Worm (Caenorhabditis elegans) whole organism, L4 larva: ENCODE results near the gene C30G12.6.

Experiments
- F26F4.8 ChIP-seq: fragments of 200-800 bp; sonication (Bioruptor generic); conservative IDR thresholded peaks from 2 replicates; pipeline ENCODE4 v1.3.6; 2022; ENCODE audit warnings: missing genetic modification characterization, missing compliant biosample characterization
- F49E8.2 ChIP-seq: sonication (generic microtip); optimal IDR thresholded peaks from 2 replicates; lab custom pipeline; 2016; ENCODE audit warnings: missing compliant biosample characterization, mild to moderate bottlenecking, missing genetic modification characterization, borderline replicate concordance
- T26A8.4 ChIP-seq: fragments of 200-800 bp; sonication (Bioruptor generic); IDR thresholded peaks from 2 replicates; pipeline ENCODE4 v1.3.6; 2022; ENCODE audit warnings: missing genetic modification characterization, missing compliant biosample characterization
- Y105C5A.15 ChIP-seq: fragments of 200-800 bp; sonication (Bioruptor generic); IDR thresholded peaks from 2 replicates; pipeline ENCODE4 v1.3.6; 2022; ENCODE audit warnings: missing genetic modification characterization, missing compliant biosample characterization
- Y75B8A.6 ChIP-seq: fragments of 200-800 bp; sonication (Bioruptor generic); IDR thresholded peaks from 2 replicates; pipeline ENCODE4 v1.3.6; 2022; ENCODE audit warnings: missing genetic modification reagents, missing genetic modification characterization, missing compliant biosample characterization
- aha-1 ChIP-seq: fragments of 150-350 bp; peaks from one replicate; lab custom pipeline; 2014; ENCODE audit warnings: missing biosample characterization, missing genetic modification characterization
- aly-2 ChIP-seq: sonication (generic microtip); optimal IDR thresholded peaks from 2 replicates; lab custom pipeline; 2018; ENCODE audit warnings: missing biosample characterization, missing genetic modification characterization
- ama-1 ChIP-seq: fragments of 150-350 bp; optimal IDR thresholded peaks from 2 replicates; lab custom pipeline; 2014; ENCODE audit warnings: inconsistent platforms, mixed read lengths
- arid-1 ChIP-seq: fragments of 200-800 bp; sonication (Bioruptor generic); conservative IDR thresholded peaks from 2 replicates; pipeline ENCODE4 v1.3.6; 2022; ENCODE audit warnings: missing genetic modification reagents, missing genetic modification characterization, missing compliant biosample characterization
- ceh-20 ChIP-seq: fragments of 200-800 bp; sonication (Bioruptor generic); IDR thresholded peaks from 2 replicates; pipeline ENCODE4 v1.3.6; 2022; ENCODE audit warnings: missing genetic modification reagents, missing genetic modification characterization, missing compliant biosample characterization
- ceh-28 ChIP-seq: fragments of 150-350 bp; optimal IDR thresholded peaks from 2 replicates; lab custom pipeline; 2014; ENCODE audit warnings: missing biosample characterization, missing genetic modification reagents, missing genetic modification characterization
- ceh-32 ChIP-seq: sonication (generic microtip); optimal IDR thresholded peaks from 2 replicates; lab custom pipeline; 2016; ENCODE audit warnings: mild to moderate bottlenecking, missing genetic modification characterization, missing compliant biosample characterization; ENCODE audit not compliant: poor library complexity
- ceh-44 ChIP-seq: fragments of 200-800 bp; sonication (Bioruptor generic); IDR thresholded peaks from 2 replicates; pipeline ENCODE4 v1.3.6; 2022; ENCODE audit warnings: missing genetic modification reagents, missing genetic modification characterization, missing compliant biosample characterization
- daf-8 ChIP-seq: fragments of 200-800 bp; sonication (Bioruptor generic); IDR thresholded peaks from 2 replicates; pipeline ENCODE4 v1.3.6; 2022; ENCODE audit warnings: missing genetic modification characterization, missing compliant biosample characterization
- dmd-6 ChIP-seq: fragments of 200-800 bp; sonication (Bioruptor generic); IDR thresholded peaks from 2 replicates; pipeline ENCODE4 v1.3.6; 2022; ENCODE audit warnings: missing genetic modification reagents, missing genetic modification characterization, missing compliant biosample characterization
- duxl-1 ChIP-seq: sonication (generic microtip); optimal IDR thresholded peaks from 2 replicates; lab custom pipeline; 2016; ENCODE audit warnings: mild to moderate bottlenecking, missing genetic modification characterization, moderate library complexity, missing compliant biosample characterization; ENCODE audit not compliant: poor library complexity
- egl-27 ChIP-seq: sonication (generic microtip); optimal IDR thresholded peaks from 3 replicates; lab custom pipeline; 2017; ENCODE audit warnings: missing biosample characterization, missing genetic modification reagents, missing genetic modification characterization
- fkh-10 ChIP-seq: fragments of 150-350 bp; optimal IDR thresholded peaks from 2 replicates; lab custom pipeline; 2014; ENCODE audit warnings: missing biosample characterization, missing genetic modification reagents, missing genetic modification characterization
- gei-8 ChIP-seq: fragments of 200-800 bp; sonication (Bioruptor generic); optimal IDR thresholded peaks from 2 replicates; lab custom pipeline; 2018; ENCODE audit warnings: mild to moderate bottlenecking, missing genetic modification characterization, missing compliant biosample characterization
- hif-1 ChIP-seq, 2 experiments: sonication (generic microtip); optimal IDR thresholded peaks; 2 replicates each; lab custom pipeline; 2016 to 2017; ENCODE audit warnings: missing compliant biosample characterization in 2 of 2, missing genetic modification characterization in 2 of 2, missing genetic modification reagents in 2 of 2, missing genotype in 2 of 2, mild to moderate bottlenecking in 1 of 2
- hlh-11 ChIP-seq: fragments of 200-800 bp; sonication (Bioruptor generic); optimal IDR thresholded peaks from 2 replicates; lab custom pipeline; 2018; ENCODE audit warnings: mild to moderate bottlenecking, missing genetic modification characterization, missing compliant biosample characterization
- hlh-30 ChIP-seq: sonication (generic microtip); optimal IDR thresholded peaks from 2 replicates; lab custom pipeline; 2017; ENCODE audit warnings: antibody characterized with exemption, mild to moderate bottlenecking, missing genetic modification characterization, missing compliant biosample characterization; ENCODE audit not compliant: insufficient read depth
- hmg-1.1 ChIP-seq: fragments of 200-800 bp; sonication (Bioruptor generic); IDR thresholded peaks from 2 replicates; pipeline ENCODE4 v1.3.6; 2022; ENCODE audit warnings: missing genetic modification reagents, missing genetic modification characterization, missing compliant biosample characterization
- jun-1 ChIP-seq: fragments of 150-350 bp; optimal IDR thresholded peaks from 2 replicates; lab custom pipeline; 2014; ENCODE audit warnings: missing biosample characterization, missing genetic modification reagents, missing genetic modification characterization
- lim-7 ChIP-seq: fragments of 200-800 bp; sonication (Bioruptor generic); IDR thresholded peaks from 2 replicates; pipeline ENCODE4 v1.3.6; 2022; ENCODE audit warnings: missing genetic modification characterization, missing compliant biosample characterization
- lsy-2 ChIP-seq, 2 experiments: fragments of 150-350 bp in 1 of 2; sonication (generic microtip) in 1 of 2; optimal IDR thresholded peaks; 2 replicates each; lab custom pipeline; 2014 to 2017; ENCODE audit warnings: missing biosample characterization in 2 of 2, missing genetic modification characterization in 2 of 2
- mdl-1 ChIP-seq, 2 experiments: fragments of 150-350 bp in 1 of 2; sonication (generic microtip) in 1 of 2; optimal IDR thresholded peaks; 2 replicates each; lab custom pipeline; 2014 to 2017; ENCODE audit warnings: missing biosample characterization in 2 of 2, missing genetic modification characterization in 2 of 2
- mep-1 ChIP-seq: fragments of 150-350 bp; sonication (generic microtip); optimal IDR thresholded peaks from 3 replicates; lab custom pipeline; 2014; ENCODE audit warnings: missing biosample characterization, missing genetic modification characterization
- mes-2 ChIP-seq: sonication (generic microtip); optimal IDR thresholded peaks from 2 replicates; lab custom pipeline; 2016; ENCODE audit warnings: missing genotype, mild to moderate bottlenecking, missing genetic modification characterization, missing compliant biosample characterization; ENCODE audit not compliant: poor library complexity, severe bottlenecking
- mxl-3 ChIP-seq: fragments of 200-800 bp; sonication (Bioruptor generic); optimal IDR thresholded peaks from 2 replicates; lab custom pipeline; 2018; ENCODE audit warnings: mild to moderate bottlenecking, missing genetic modification characterization, missing compliant biosample characterization
- nhr-10 ChIP-seq: fragments of 150-350 bp; optimal IDR thresholded peaks from 2 replicates; lab custom pipeline; 2014; ENCODE audit warnings: missing biosample characterization, missing genetic modification characterization
- nhr-102 ChIP-seq: sonication (generic microtip); optimal IDR thresholded peaks from 2 replicates; lab custom pipeline; 2016; ENCODE audit warnings: mild to moderate bottlenecking, missing genetic modification characterization, moderate library complexity, missing compliant biosample characterization
- nhr-11 ChIP-seq: fragments of 150-350 bp; optimal IDR thresholded peaks from 2 replicates; lab custom pipeline; 2014; ENCODE audit warnings: missing biosample characterization, missing genetic modification characterization
- nhr-41 ChIP-seq: fragments of 200-800 bp; sonication (Bioruptor generic); IDR thresholded peaks from 2 replicates; pipeline ENCODE4 v1.3.6; 2022; ENCODE audit warnings: missing genetic modification reagents, missing genetic modification characterization, missing compliant biosample characterization
- nhr-42 ChIP-seq: fragments of 200-800 bp; sonication (Bioruptor generic); IDR thresholded peaks from 2 replicates; pipeline ENCODE4 v1.3.6; 2022; ENCODE audit warnings: missing genetic modification characterization, missing compliant biosample characterization
- nhr-48 ChIP-seq: sonication (generic microtip); optimal IDR thresholded peaks from 2 replicates; lab custom pipeline; 2016; ENCODE audit warnings: mild to moderate bottlenecking, missing genetic modification characterization, missing compliant biosample characterization
- nhr-6 ChIP-seq: fragments of 150-350 bp; optimal IDR thresholded peaks from 2 replicates; lab custom pipeline; 2014; ENCODE audit warnings: missing biosample characterization, missing genetic modification characterization
- nhr-76 ChIP-seq: fragments of 150-350 bp; optimal IDR thresholded peaks from 2 replicates; lab custom pipeline; 2014; ENCODE audit warnings: missing biosample characterization, missing genetic modification characterization
- nhr-77 ChIP-seq: fragments of 150-350 bp; optimal IDR thresholded peaks from 2 replicates; lab custom pipeline; 2014; ENCODE audit warnings: missing biosample characterization, missing genetic modification characterization
- php-3 ChIP-seq: fragments of 200-800 bp; sonication (Bioruptor generic); IDR thresholded peaks from 2 replicates; pipeline ENCODE4 v1.3.6; 2022; ENCODE audit warnings: missing genetic modification reagents, missing genetic modification characterization, missing compliant biosample characterization
- pqm-1 ChIP-seq: sonication (generic microtip); optimal IDR thresholded peaks from 2 replicates; lab custom pipeline; 2017; ENCODE audit warnings: missing biosample characterization, missing genetic modification characterization
- rbr-2 ChIP-seq: sonication (generic microtip); optimal IDR thresholded peaks from 2 replicates; lab custom pipeline; 2016; ENCODE audit warnings: missing genotype, missing genetic modification characterization, missing compliant biosample characterization
- saeg-2 ChIP-seq: fragments of 200-800 bp; sonication (Bioruptor generic); IDR thresholded peaks from 2 replicates; pipeline ENCODE4 v1.3.6; 2022; ENCODE audit warnings: missing genetic modification reagents, missing genetic modification characterization, missing compliant biosample characterization
- snpc-4 ChIP-seq: fragments of 150-350 bp; optimal IDR thresholded peaks from 2 replicates; lab custom pipeline; 2014; ENCODE audit warnings: missing biosample characterization, missing genetic modification characterization
- spr-1 ChIP-seq: sonication (generic microtip); optimal IDR thresholded peaks from 2 replicates; lab custom pipeline; 2016; ENCODE audit warnings: mild to moderate bottlenecking, missing genetic modification characterization, missing compliant biosample characterization
- tag-97 ChIP-seq: fragments of 200-800 bp; sonication (Bioruptor generic); IDR thresholded peaks from 2 replicates; pipeline ENCODE4 v1.3.6; 2022; ENCODE audit warnings: missing genetic modification characterization, missing compliant biosample characterization
- tra-1 ChIP-seq: fragments of 200-800 bp; sonication (Bioruptor generic); IDR thresholded peaks from 2 replicates; pipeline ENCODE4 v1.3.6; 2022; ENCODE audit warnings: missing genetic modification reagents, missing genetic modification characterization, missing compliant biosample characterization
- unc-62 ChIP-seq, 3 experiments: fragments of 150-350 bp in 1 of 3; sonication (generic microtip); optimal IDR thresholded peaks in 2 of 3; peaks in 1 of 3; 1 replicate in 1 of 3; 2 replicates in 2 of 3; lab custom pipeline; 2014 to 2017; ENCODE audit warnings: missing biosample characterization in 3 of 3, missing genetic modification characterization in 3 of 3, missing genetic modification reagents in 3 of 3, missing genotype in 1 of 3
- zag-1 ChIP-seq: fragments of 150-350 bp; optimal IDR thresholded peaks from 2 replicates; lab custom pipeline; 2014; ENCODE audit warnings: missing biosample characterization, missing genetic modification characterization
- ztf-11 ChIP-seq: fragments of 150-350 bp; optimal IDR thresholded peaks from 2 replicates; lab custom pipeline; 2014; ENCODE audit warnings: missing biosample characterization, missing genetic modification characterization

The C30G12.6 gene

DNA sequence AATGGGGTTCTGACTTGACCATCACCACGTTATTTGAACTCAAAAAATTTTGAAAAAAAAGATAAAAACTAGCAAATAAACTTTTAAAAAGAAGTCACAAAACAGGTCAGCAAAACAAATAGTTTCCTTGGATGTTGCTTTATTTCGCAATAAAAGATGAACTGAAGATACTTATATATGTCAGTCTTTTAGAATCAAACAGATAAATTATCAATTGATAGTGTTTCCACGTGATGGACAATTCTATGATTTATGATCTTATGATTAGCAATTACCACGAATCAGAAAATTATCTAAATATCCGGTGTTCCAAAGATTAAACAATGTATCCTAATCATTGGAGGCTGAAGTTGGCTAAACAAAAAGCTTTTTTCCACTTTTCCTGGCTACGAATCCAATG is 8.1 kb downstream of the C30G12.6 start (continued):
- TF ChIP-seq hlh-30 (tag; lab: Kevin White, UChicago) (peak; percentile 83), mes-2 (no peak), gei-8 (GFP tag; lab: Kevin White, UChicago) (no peak), arid-1 (GFP tag; lab: Robert Waterston, UW) (no peak), nhr-42 (no peak), ztf-11 (tag; lab: Kevin White, UChicago) (no peak), Y75B8A.6 (GFP tag; lab: Robert Waterston, UW) (no peak), F49E8.2 (tag; lab: Kevin White, UChicago) (no peak), nhr-10 (tag; lab: Kevin White, UChicago) (no peak), fkh-10 (GFP tag; lab: Kevin White, UChicago) (no peak), nhr-48 (tag; lab: Kevin White, UChicago) (peak; percentile 50), daf-8 (GFP tag; lab: Robert Waterston, UW) (no peak), dmd-6 (GFP tag; lab: Robert Waterston, UW) (peak; percentile 84), php-3 (GFP tag; lab: Robert Waterston, UW) (peak; percentile 97), spr-1 (no peak), mxl-3 (GFP tag; lab: Kevin White, UChicago) (peak; percentile 42), ceh-44 (no peak), tag-97 (GFP tag; lab: Robert Waterston, UW) (no peak), mdl-1 (tag; optimal IDR thresholded peaks at IDR 0.05; lab: Kevin White, UChicago) (peak in 1 of 2 experiments; percentile 88), zag-1 (tag; lab: Kevin White, UChicago) (no peak), unc-62 (GFP tag; optimal IDR thresholded peaks at IDR 0.05 in 1 of 2; lab: Kevin White, UChicago) (peak in 1 of 2 experiments; percentile 98), unc-62 (tag; optimal IDR thresholded peaks at IDR 0.05; lab: Kevin White, UChicago) (no peak), aha-1 (tag; lab: Kevin White, UChicago) (peak; percentile 23), F26F4.8 (no peak), egl-27 (no peak), mep-1 (tag; lab: Kevin White, UChicago) (no peak), ama-1 (no peak), ceh-32 (tag; lab: Kevin White, UChicago) (no peak), lim-7 (GFP tag; lab: Robert Waterston, UW) (no peak), aly-2 (tag; lab: Kevin White, UChicago) (no peak), ceh-28 (tag; lab: Kevin White, UChicago) (no peak), hlh-11 (tag; lab: Kevin White, UChicago) (peak; percentile 68), Y105C5A.15 (GFP tag; lab: Robert Waterston, UW) (no peak), nhr-11 (tag; lab: Kevin White, UChicago) (no peak), nhr-41 (GFP tag; lab: Robert Waterston, UW) (no peak), pqm-1 (no peak), hmg-1.1 (GFP tag; lab: Robert Waterston, UW) (no peak), nhr-102 (tag; lab: Kevin White, UChicago) (peak; percentile 77), nhr-76 (tag; lab: Kevin White, UChicago) (no peak), jun-1 (no peak), snpc-4 (tag; lab: Kevin White, UChicago) (no peak), T26A8.4 (GFP tag; lab: Robert Waterston, UW) (no peak)

DNA sequence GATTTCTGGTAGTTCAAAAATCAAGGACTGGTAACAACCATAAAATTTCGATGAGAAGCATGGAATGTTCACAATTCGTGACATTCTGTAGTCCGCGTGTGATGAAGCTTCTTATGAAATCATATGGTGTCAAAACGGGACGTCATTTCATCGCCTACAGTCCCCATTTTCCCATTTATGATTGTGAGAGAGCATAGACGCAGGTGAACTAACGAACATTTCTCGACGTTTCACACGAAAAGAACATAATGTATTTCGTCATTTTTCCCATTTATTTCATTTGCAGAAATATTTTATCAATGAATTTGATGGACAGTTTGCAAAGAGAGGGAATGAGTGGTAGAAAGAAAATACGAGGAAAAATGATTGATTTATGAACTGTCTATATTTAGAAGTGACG is 8.7 kb downstream of the C30G12.6 start:
- no peak for TF ChIP-seq mes-2
- no peak for TF ChIP-seq duxl-1 (tag; lab: Kevin White, UChicago)
- TF ChIP-seq lsy-2 (tag; optimal IDR thresholded peaks at IDR 0.05; lab: Kevin White, UChicago): peak in 1 of 2 experiments; percentile 1
- no peak for TF ChIP-seq zag-1 (tag; lab: Kevin White, UChicago)
- no peak for TF ChIP-seq ceh-28 (tag; lab: Kevin White, UChicago)
- peak in 1 of 2 experiments; percentile 68 for TF ChIP-seq mdl-1 (tag; optimal IDR thresholded peaks at IDR 0.05; lab: Kevin White, UChicago)
- no peak for TF ChIP-seq nhr-6 (tag; lab: Kevin White, UChicago)
- peak; percentile 53 for TF ChIP-seq hlh-30 (tag; lab: Kevin White, UChicago)
- TF ChIP-seq mxl-3 (GFP tag; lab: Kevin White, UChicago): peak; percentile 38
- peak in 1 of 2 experiments; percentile 40 for TF ChIP-seq hif-1 (tag; optimal IDR thresholded peaks at IDR 0.05; lab: Kevin White, UChicago)
- TF ChIP-seq rbr-2 (tag; lab: Kevin White, UChicago): no peak
- no peak for TF ChIP-seq mep-1 (tag; lab: Kevin White, UChicago)
- no peak for TF ChIP-seq lim-7 (GFP tag; lab: Robert Waterston, UW)
- no peak for TF ChIP-seq saeg-2 (GFP tag; lab: Robert Waterston, UW)
- TF ChIP-seq gei-8 (GFP tag; lab: Kevin White, UChicago): peak; percentile 9
- TF ChIP-seq php-3 (GFP tag; lab: Robert Waterston, UW): peak; percentile 63; the same call in 1 of the 2 replicates
- TF ChIP-seq tra-1 (GFP tag; lab: Robert Waterston, UW): peak; percentile 71; the same call in 1 of the 2 replicates
- TF ChIP-seq ceh-20 (GFP tag; lab: Robert Waterston, UW): peak; percentile 70
- TF ChIP-seq nhr-77 (tag; lab: Kevin White, UChicago): peak; percentile 51
- TF ChIP-seq hlh-11 (tag; lab: Kevin White, UChicago): peak; percentile 37
